Worm (Caenorhabditis elegans) whole organism, mixed stage, embryonic: ENCODE data around the gene fbxa-98.
"Not testable (repeated sequence)": the region's sequence is repeated elsewhere in the genome, so short reads cannot be mapped to it uniquely, and the experiment has no call there.

Source experiments
- M03D4.4 ChIP-seq: sonication (generic microtip); optimal IDR thresholded peaks from 2 replicates; lab custom pipeline; 2017; ENCODE audit warnings: mild to moderate bottlenecking, missing genetic modification characterization, missing compliant biosample characterization
- bed-3 ChIP-seq: fragments of 200-800 bp; sonication (Bioruptor generic); optimal IDR thresholded peaks from 3 replicates; lab custom pipeline; 2018; ENCODE audit warnings: mild to moderate bottlenecking, missing genetic modification characterization, moderate library complexity, missing compliant biosample characterization
- ceh-83 ChIP-seq: fragments of 200-800 bp; sonication (Bioruptor generic); optimal IDR thresholded peaks from 2 replicates; lab custom pipeline; 2018; ENCODE audit warnings: mild to moderate bottlenecking, missing genetic modification characterization, missing compliant biosample characterization
- ces-1 ChIP-seq: fragments of 150-350 bp; optimal IDR thresholded peaks from 2 replicates; lab custom pipeline; 2014; ENCODE audit warnings: missing biosample characterization, missing genetic modification reagents, missing genetic modification characterization
- cnd-1 ChIP-seq: fragments of 200-800 bp; sonication (Bioruptor generic); optimal IDR thresholded peaks from 2 replicates; lab custom pipeline; 2018; ENCODE audit warnings: mild to moderate bottlenecking, missing genetic modification characterization, missing compliant biosample characterization
- drap-1 ChIP-seq: fragments of 200-800 bp; sonication (Bioruptor generic); optimal IDR thresholded peaks from 3 replicates; lab custom pipeline; 2018; ENCODE audit warnings: mild to moderate bottlenecking, missing genetic modification characterization, missing compliant biosample characterization
- elt-1 ChIP-seq: sonication (generic microtip); optimal IDR thresholded peaks from 2 replicates; lab custom pipeline; 2017; ENCODE audit warnings: missing genetic modification characterization, mild to moderate bottlenecking, missing compliant biosample characterization, antibody characterized with exemption, moderate library complexity, borderline replicate concordance; ENCODE audit not compliant: insufficient read depth
- elt-3 ChIP-seq: fragments of 150-350 bp; optimal IDR thresholded peaks from 2 replicates; lab custom pipeline; 2014; ENCODE audit warnings: missing biosample characterization, missing genetic modification characterization
- flh-1 ChIP-seq: fragments of 200-800 bp; sonication (Bioruptor generic); optimal IDR thresholded peaks from 2 replicates; lab custom pipeline; 2018; ENCODE audit warnings: mild to moderate bottlenecking, missing genetic modification characterization, moderate library complexity, missing compliant biosample characterization
- ham-2 ChIP-seq: fragments of 200-800 bp; sonication (Bioruptor generic); optimal IDR thresholded peaks from 2 replicates; lab custom pipeline; 2018; ENCODE audit warnings: mild to moderate bottlenecking, missing genetic modification characterization, missing compliant biosample characterization
- hlh-1 ChIP-seq: fragments of 150-350 bp; optimal IDR thresholded peaks from 2 replicates; lab custom pipeline; 2014; ENCODE audit warnings: missing biosample characterization, missing genetic modification reagents, missing genetic modification characterization
- lin-13 ChIP-seq: fragments of 150-350 bp; optimal IDR thresholded peaks from 2 replicates; lab custom pipeline; 2014; ENCODE audit warnings: missing biosample characterization, missing genetic modification characterization
- lsy-2 ChIP-seq: fragments of 150-350 bp; optimal IDR thresholded peaks from 2 replicates; lab custom pipeline; 2014; ENCODE audit warnings: missing biosample characterization, missing genetic modification characterization
- mab-5 ChIP-seq: fragments of 150-350 bp; optimal IDR thresholded peaks from 2 replicates; lab custom pipeline; 2014; ENCODE audit warnings: missing biosample characterization, missing genetic modification characterization
- mep-1 ChIP-seq: fragments of 150-350 bp; optimal IDR thresholded peaks from 2 replicates; lab custom pipeline; 2017; ENCODE audit warnings: missing biosample characterization, missing genetic modification reagents, missing genetic modification characterization, inconsistent platforms
- mls-2 ChIP-seq: sonication (generic microtip); optimal IDR thresholded peaks from 2 replicates; lab custom pipeline; 2016; ENCODE audit warnings: mild to moderate bottlenecking, missing genetic modification characterization, moderate library complexity, missing compliant biosample characterization
- nhr-12 ChIP-seq: fragments of 150-350 bp; optimal IDR thresholded peaks from 2 replicates; lab custom pipeline; 2014; ENCODE audit warnings: missing biosample characterization, missing genetic modification characterization
- nhr-237 ChIP-seq: fragments of 150-350 bp; optimal IDR thresholded peaks from 2 replicates; lab custom pipeline; 2014; ENCODE audit warnings: missing biosample characterization, missing genetic modification characterization
- nhr-76 ChIP-seq: sonication (generic microtip); optimal IDR thresholded peaks from 2 replicates; lab custom pipeline; 2017; ENCODE audit warnings: missing biosample characterization, missing genetic modification characterization
- snpc-4 ChIP-seq: fragments of 150-350 bp; optimal IDR thresholded peaks from 2 replicates; lab custom pipeline; 2014; ENCODE audit warnings: missing biosample characterization, missing genetic modification characterization
- unc-120 ChIP-seq: sonication (generic microtip); optimal IDR thresholded peaks from 2 replicates; lab custom pipeline; 2017; ENCODE audit warnings: missing genetic modification characterization, missing compliant biosample characterization; ENCODE audit not compliant: poor library complexity, severe bottlenecking
- unc-39 ChIP-seq: fragments of 150-350 bp; optimal IDR thresholded peaks from 2 replicates; lab custom pipeline; 2014; ENCODE audit warnings: missing biosample characterization, missing genetic modification characterization
- zip-8 ChIP-seq: fragments of 150-350 bp; optimal IDR thresholded peaks from 2 replicates; lab custom pipeline; 2014; ENCODE audit warnings: missing biosample characterization, missing genetic modification characterization
- ztf-11 ChIP-seq: fragments of 150-350 bp; optimal IDR thresholded peaks from 2 replicates; lab custom pipeline; 2014; ENCODE audit warnings: missing biosample characterization, missing genetic modification characterization

Gene fbxa-98

DNA sequence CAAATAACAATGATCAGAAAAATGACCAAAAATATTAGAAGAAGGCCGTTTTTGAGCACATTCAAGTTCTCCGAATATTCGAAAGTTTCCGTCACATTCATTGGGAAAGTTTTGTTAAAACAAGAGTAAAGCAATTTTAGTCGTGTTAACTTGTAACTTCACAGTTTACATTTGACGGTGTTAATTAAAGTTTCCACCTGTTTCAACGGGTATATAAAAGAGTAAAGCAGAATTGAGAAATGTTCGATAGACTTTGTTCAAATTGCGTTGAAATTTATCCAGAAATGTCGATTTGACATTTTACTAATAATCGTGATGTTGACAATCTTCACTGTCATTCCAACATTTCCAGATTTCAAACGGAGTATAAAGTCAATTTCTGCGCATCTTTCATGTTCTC is 12.6 kb downstream of the fbxa-98 start, which contains the start of gene srz-29:
TSS of gene srz-29 (minus strand) at position 101 of the 400 bp plus-strand sequence.
- TF ChIP-seq nhr-12 (tag; lab: Kevin White, UChicago) (no peak), drap-1 (GFP tag; lab: Kevin White, UChicago) (no peak), ham-2 (no peak), flh-1 (GFP tag; lab: Kevin White, UChicago) (no peak), mls-2 (tag; lab: Kevin White, UChicago) (no peak), lsy-2 (tag; lab: Kevin White, UChicago) (no peak), M03D4.4 (tag; lab: Kevin White, UChicago) (no peak), mab-5 (tag; lab: Kevin White, UChicago) (no peak), unc-39 (tag; lab: Kevin White, UChicago) (no peak), unc-120 (tag; lab: Kevin White, UChicago) (no peak), nhr-237 (tag; lab: Kevin White, UChicago) (no peak), hlh-1 (no peak)
- TF ChIP-seq, all 35 proteins: peak for 0

DNA sequence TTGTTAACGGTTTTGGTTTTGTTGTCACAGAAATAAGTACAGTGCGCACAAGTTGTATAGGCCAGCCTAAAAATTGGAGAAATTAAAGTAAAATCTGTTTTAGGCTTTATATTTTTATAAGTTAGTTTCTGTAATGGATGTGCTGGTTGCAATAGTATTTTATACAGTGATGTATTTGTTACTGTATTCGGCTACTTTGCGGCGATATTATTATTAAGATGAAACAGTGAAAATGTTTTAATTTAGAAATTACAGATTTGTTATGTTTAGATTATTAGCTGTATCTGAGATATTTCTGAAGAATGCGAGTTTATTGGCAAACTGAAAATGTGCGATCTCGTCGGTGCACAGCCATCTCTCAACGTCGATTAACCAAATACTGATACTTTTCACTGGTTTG is 14.4 kb downstream of the fbxa-98 start, which contains the start of gene ule-4:
TSS of gene ule-4 (minus strand) at position 101 of the 400 bp plus-strand sequence.
- TF ChIP-seq nhr-237 (tag; lab: Kevin White, UChicago) (no peak), ceh-83 (GFP tag; lab: Kevin White, UChicago) (no peak), mls-2 (tag; lab: Kevin White, UChicago) (no peak), ces-1 (no peak), elt-1 (tag; lab: Kevin White, UChicago) (no peak)

DNA sequence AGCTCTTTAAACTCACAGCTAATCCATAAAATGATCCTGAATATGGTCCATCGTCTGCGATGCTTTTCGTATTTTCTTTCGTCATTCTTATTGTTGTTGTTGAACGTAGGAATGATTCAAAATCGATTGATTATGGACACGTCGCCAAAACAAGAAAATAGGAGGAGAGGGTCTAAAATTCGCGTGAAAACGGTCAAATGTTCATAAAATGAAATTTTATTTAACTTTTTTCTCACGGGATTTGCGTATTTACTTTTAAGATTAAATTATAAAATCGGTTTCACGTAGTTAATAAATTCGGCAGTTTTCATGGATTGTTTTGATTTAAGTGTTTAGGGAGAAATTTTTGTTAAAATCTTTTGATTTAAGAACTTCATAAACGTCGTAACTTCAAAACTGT is 15.9 kb downstream of the fbxa-98 start, which contains the start of gene C08F11.10:
TSS of gene C08F11.10 (minus strand) at position 101 of the 400 bp plus-strand sequence.
- TF ChIP-seq nhr-76 (tag; lab: Kevin White, UChicago) (no peak), nhr-12 (tag; lab: Kevin White, UChicago) (no peak), bed-3 (GFP tag; lab: Kevin White, UChicago) (no peak), elt-3 (no peak), ham-2 (no peak), elt-1 (tag; lab: Kevin White, UChicago) (no peak), flh-1 (GFP tag; lab: Kevin White, UChicago) (no peak), unc-120 (tag; lab: Kevin White, UChicago) (no peak), cnd-1 (tag; lab: Kevin White, UChicago) (no peak), zip-8 (tag; lab: Kevin White, UChicago) (no peak), ceh-83 (GFP tag; lab: Kevin White, UChicago) (no peak), mep-1 (tag; lab: Kevin White, UChicago) (no peak), lin-13 (tag; lab: Kevin White, UChicago) (no peak), ztf-11 (tag; lab: Kevin White, UChicago) (no peak), nhr-237 (tag; lab: Kevin White, UChicago) (no peak)

DNA sequence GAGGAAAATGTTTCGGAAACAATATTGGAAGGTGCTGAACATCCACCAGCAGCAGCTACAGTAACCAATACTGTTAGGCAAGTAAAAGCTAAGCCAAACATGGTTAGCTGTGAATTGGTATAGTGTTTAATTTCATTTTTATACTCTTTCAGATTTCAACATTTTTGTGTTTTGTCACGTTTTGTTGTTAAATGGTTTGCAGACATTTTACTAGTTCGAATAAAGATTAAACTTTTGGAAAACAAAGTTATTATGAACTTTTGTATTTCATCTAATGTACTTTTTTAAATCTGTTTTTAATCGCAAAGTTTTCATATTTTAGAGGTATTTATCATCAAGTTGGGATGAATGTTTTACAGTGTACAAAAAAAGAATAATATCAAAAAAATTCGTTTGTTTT is 17.0 kb downstream of the fbxa-98 start, which contains the start of gene C08F11.17:
TSS of gene C08F11.17 (minus strand) at position 101 of the 400 bp plus-strand sequence.
- TF ChIP-seq mep-1 (tag; lab: Kevin White, UChicago) (no peak), snpc-4 (no peak), zip-8 (tag; lab: Kevin White, UChicago) (no peak), unc-120 (tag; lab: Kevin White, UChicago) (no peak), mab-5 (tag; lab: Kevin White, UChicago) (no peak)

DNA sequence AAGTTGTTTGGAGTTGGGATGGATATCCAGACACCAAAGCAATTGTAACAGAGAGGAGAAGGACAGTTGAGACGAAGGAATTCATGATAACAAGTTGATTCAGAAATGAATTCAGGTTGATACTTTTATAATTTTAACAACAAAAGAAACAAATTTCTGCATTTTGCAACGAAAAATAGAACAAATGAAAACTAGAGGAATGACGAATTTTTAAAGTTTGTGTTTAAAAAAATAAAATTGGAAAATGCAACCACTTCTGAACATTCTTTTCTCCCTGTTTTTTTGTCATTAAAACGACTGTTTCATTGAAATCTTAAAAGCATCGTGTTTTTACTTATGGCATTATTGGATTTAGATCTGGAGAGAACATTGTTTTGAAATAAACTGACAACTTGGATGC is 18.2 kb downstream of the fbxa-98 start, which contains the start of gene C08F11.12:
TSS of gene C08F11.12 (minus strand) at position 101 of the 400 bp plus-strand sequence.
- not testable (repeated sequence) for TF ChIP-seq elt-3; lsy-2 (tag; lab: Kevin White, UChicago); ces-1

DNA sequence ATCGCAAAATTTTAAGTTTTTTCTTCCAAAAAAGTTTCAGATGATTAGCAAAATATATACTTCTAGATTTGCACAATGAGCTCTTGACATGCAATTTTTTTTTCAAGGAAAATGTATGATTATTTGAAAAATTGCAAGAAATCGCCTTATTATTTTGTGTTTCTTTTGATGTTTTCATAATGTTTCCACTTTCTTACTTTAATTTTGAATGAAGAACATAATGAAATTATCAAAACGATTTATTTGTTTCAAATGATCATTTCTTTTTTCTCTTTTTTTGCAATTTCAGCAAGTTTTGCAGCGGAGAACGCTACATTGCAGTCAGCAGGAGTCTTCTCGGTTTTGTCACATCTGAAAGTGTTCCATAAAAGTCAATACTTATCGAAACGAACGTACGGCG is 18.8 kb downstream of the fbxa-98 start, which contains the start of gene Y45F10C.6:
TSS of gene Y45F10C.6 (plus strand) at position 301 of the 400 bp plus-strand sequence.
- TF ChIP-seq mab-5 (tag; lab: Kevin White, UChicago); elt-3; cnd-1 (tag; lab: Kevin White, UChicago): not testable (repeated sequence)
- TF ChIP-seq, all 35 proteins: peak for 0; not testable (repeated sequence) for 35

DNA sequence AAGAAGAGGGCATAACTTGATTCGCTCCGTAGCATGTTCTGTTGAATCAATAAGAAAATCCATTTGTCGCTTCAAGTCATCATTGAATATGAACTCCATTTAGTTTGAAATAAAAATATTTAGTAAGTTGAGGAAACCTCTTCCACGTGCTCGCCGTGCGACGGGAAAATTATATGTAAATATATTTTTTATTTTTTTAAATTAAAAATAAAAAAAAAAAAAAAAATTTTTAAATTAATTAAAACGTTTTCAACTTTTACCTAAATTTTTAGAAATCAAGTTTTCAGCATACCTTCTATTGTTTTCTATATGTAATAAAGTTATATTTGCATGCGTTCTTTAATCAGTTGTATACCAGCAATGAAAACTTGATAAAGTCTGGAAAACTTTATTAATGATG is 26.2 kb downstream of the fbxa-98 start, which contains the start of gene Y45F10C.1:
TSS of gene Y45F10C.1 (minus strand) at position 101 of the 400 bp plus-strand sequence.
- not testable (repeated sequence) for TF ChIP-seq lsy-2 (tag; lab: Kevin White, UChicago); unc-120 (tag; lab: Kevin White, UChicago); ham-2
